Worm (Caenorhabditis elegans) whole organism, mixed stage, embryonic: Measurements from ENCODE around the gene T04H1.5.

Experiments used
- M03D4.4 ChIP-seq: sonication (generic microtip); optimal IDR thresholded peaks from 2 replicates; lab custom pipeline; 2017; ENCODE audit warnings: mild to moderate bottlenecking, missing genetic modification characterization, missing compliant biosample characterization
- bed-3 ChIP-seq: fragments of 200-800 bp; sonication (Bioruptor generic); optimal IDR thresholded peaks from 3 replicates; lab custom pipeline; 2018; ENCODE audit warnings: mild to moderate bottlenecking, missing genetic modification characterization, moderate library complexity, missing compliant biosample characterization
- blmp-1 ChIP-seq: fragments of 150-350 bp; optimal IDR thresholded peaks from 2 replicates; lab custom pipeline; 2014; ENCODE audit warnings: missing biosample characterization, missing genetic modification characterization
- ceh-39 ChIP-seq: fragments of 150-350 bp; optimal IDR thresholded peaks from 2 replicates; lab custom pipeline; 2014; ENCODE audit warnings: missing biosample characterization, missing genetic modification characterization
- ceh-43 ChIP-seq: fragments of 200-800 bp; sonication (Bioruptor generic); optimal IDR thresholded peaks from 2 replicates; lab custom pipeline; 2018; ENCODE audit warnings: mild to moderate bottlenecking, missing genetic modification characterization, moderate library complexity, missing compliant biosample characterization
- ceh-83 ChIP-seq: fragments of 200-800 bp; sonication (Bioruptor generic); optimal IDR thresholded peaks from 2 replicates; lab custom pipeline; 2018; ENCODE audit warnings: mild to moderate bottlenecking, missing genetic modification characterization, missing compliant biosample characterization
- ces-1 ChIP-seq: fragments of 150-350 bp; optimal IDR thresholded peaks from 2 replicates; lab custom pipeline; 2014; ENCODE audit warnings: missing biosample characterization, missing genetic modification reagents, missing genetic modification characterization
- cnd-1 ChIP-seq: fragments of 200-800 bp; sonication (Bioruptor generic); optimal IDR thresholded peaks from 2 replicates; lab custom pipeline; 2018; ENCODE audit warnings: mild to moderate bottlenecking, missing genetic modification characterization, missing compliant biosample characterization
- drap-1 ChIP-seq: fragments of 200-800 bp; sonication (Bioruptor generic); optimal IDR thresholded peaks from 3 replicates; lab custom pipeline; 2018; ENCODE audit warnings: mild to moderate bottlenecking, missing genetic modification characterization, missing compliant biosample characterization
- elt-1 ChIP-seq: sonication (generic microtip); optimal IDR thresholded peaks from 2 replicates; lab custom pipeline; 2017; ENCODE audit warnings: missing genetic modification characterization, mild to moderate bottlenecking, missing compliant biosample characterization, antibody characterized with exemption, moderate library complexity, borderline replicate concordance; ENCODE audit not compliant: insufficient read depth
- elt-3 ChIP-seq: fragments of 150-350 bp; optimal IDR thresholded peaks from 2 replicates; lab custom pipeline; 2014; ENCODE audit warnings: missing biosample characterization, missing genetic modification characterization
- flh-1 ChIP-seq: fragments of 200-800 bp; sonication (Bioruptor generic); optimal IDR thresholded peaks from 2 replicates; lab custom pipeline; 2018; ENCODE audit warnings: mild to moderate bottlenecking, missing genetic modification characterization, moderate library complexity, missing compliant biosample characterization
- hlh-1 ChIP-seq: fragments of 150-350 bp; optimal IDR thresholded peaks from 2 replicates; lab custom pipeline; 2014; ENCODE audit warnings: missing biosample characterization, missing genetic modification reagents, missing genetic modification characterization
- lin-13 ChIP-seq: fragments of 150-350 bp; optimal IDR thresholded peaks from 2 replicates; lab custom pipeline; 2014; ENCODE audit warnings: missing biosample characterization, missing genetic modification characterization
- lin-32 ChIP-seq: fragments of 200-800 bp; sonication (Bioruptor generic); optimal IDR thresholded peaks from 2 replicates; lab custom pipeline; 2018; ENCODE audit warnings: mild to moderate bottlenecking, missing genetic modification characterization, missing compliant biosample characterization
- lsy-2 ChIP-seq: fragments of 150-350 bp; optimal IDR thresholded peaks from 2 replicates; lab custom pipeline; 2014; ENCODE audit warnings: missing biosample characterization, missing genetic modification characterization
- mab-5 ChIP-seq: fragments of 150-350 bp; optimal IDR thresholded peaks from 2 replicates; lab custom pipeline; 2014; ENCODE audit warnings: missing biosample characterization, missing genetic modification characterization
- mep-1 ChIP-seq: fragments of 150-350 bp; optimal IDR thresholded peaks from 2 replicates; lab custom pipeline; 2017; ENCODE audit warnings: missing biosample characterization, missing genetic modification reagents, missing genetic modification characterization, inconsistent platforms
- mls-2 ChIP-seq: sonication (generic microtip); optimal IDR thresholded peaks from 2 replicates; lab custom pipeline; 2016; ENCODE audit warnings: mild to moderate bottlenecking, missing genetic modification characterization, moderate library complexity, missing compliant biosample characterization
- nhr-12 ChIP-seq: fragments of 150-350 bp; optimal IDR thresholded peaks from 2 replicates; lab custom pipeline; 2014; ENCODE audit warnings: missing biosample characterization, missing genetic modification characterization
- nhr-2 ChIP-seq: fragments of 150-350 bp; optimal IDR thresholded peaks from 2 replicates; lab custom pipeline; 2014; ENCODE audit warnings: missing biosample characterization, missing genetic modification characterization
- nhr-237 ChIP-seq: fragments of 150-350 bp; optimal IDR thresholded peaks from 2 replicates; lab custom pipeline; 2014; ENCODE audit warnings: missing biosample characterization, missing genetic modification characterization
- nhr-28 ChIP-seq: fragments of 150-350 bp; optimal IDR thresholded peaks from 2 replicates; lab custom pipeline; 2014; ENCODE audit warnings: missing biosample characterization, missing genetic modification characterization
- nhr-76 ChIP-seq: sonication (generic microtip); optimal IDR thresholded peaks from 2 replicates; lab custom pipeline; 2017; ENCODE audit warnings: missing biosample characterization, missing genetic modification characterization
- pha-4 ChIP-seq: fragments of 150-350 bp; optimal IDR thresholded peaks from 2 replicates; lab custom pipeline; 2018; ENCODE audit warnings: missing biosample characterization, missing genetic modification reagents, missing genetic modification characterization
- sem-2 ChIP-seq: fragments of 200-800 bp; sonication (Bioruptor generic); optimal IDR thresholded peaks from 2 replicates; lab custom pipeline; 2018; ENCODE audit warnings: mild to moderate bottlenecking, missing genetic modification characterization, missing compliant biosample characterization
- snpc-4 ChIP-seq: fragments of 150-350 bp; optimal IDR thresholded peaks from 2 replicates; lab custom pipeline; 2014; ENCODE audit warnings: missing biosample characterization, missing genetic modification characterization
- sptf-1 ChIP-seq: sonication (generic microtip); optimal IDR thresholded peaks from 2 replicates; lab custom pipeline; 2017; ENCODE audit warnings: mild to moderate bottlenecking, missing genetic modification characterization, moderate library complexity, missing compliant biosample characterization
- tbx-8 ChIP-seq: fragments of 200-800 bp; sonication (Bioruptor generic); optimal IDR thresholded peaks from 2 replicates; lab custom pipeline; 2018; ENCODE audit warnings: mild to moderate bottlenecking, missing genetic modification characterization, moderate library complexity, missing compliant biosample characterization
- unc-120 ChIP-seq: sonication (generic microtip); optimal IDR thresholded peaks from 2 replicates; lab custom pipeline; 2017; ENCODE audit warnings: missing genetic modification characterization, missing compliant biosample characterization; ENCODE audit not compliant: poor library complexity, severe bottlenecking
- unc-39 ChIP-seq: fragments of 150-350 bp; optimal IDR thresholded peaks from 2 replicates; lab custom pipeline; 2014; ENCODE audit warnings: missing biosample characterization, missing genetic modification characterization
- unc-62 ChIP-seq: fragments of 150-350 bp; optimal IDR thresholded peaks from 2 replicates; lab custom pipeline; 2014; ENCODE audit warnings: missing biosample characterization, missing genetic modification reagents, missing genetic modification characterization
- zip-8 ChIP-seq: fragments of 150-350 bp; optimal IDR thresholded peaks from 2 replicates; lab custom pipeline; 2014; ENCODE audit warnings: missing biosample characterization, missing genetic modification characterization
- ztf-11 ChIP-seq: fragments of 150-350 bp; optimal IDR thresholded peaks from 2 replicates; lab custom pipeline; 2014; ENCODE audit warnings: missing biosample characterization, missing genetic modification characterization

Gene T04H1.5

ce11 chrV:12299244-12299766 is 48.2 kb downstream of the T04H1.5 start:
- TF ChIP-seq flh-1 (GFP tag; lab: Kevin White, UChicago), result no peak
- TF ChIP-seq nhr-76 (tag; lab: Kevin White, UChicago), result no peak
- TF ChIP-seq blmp-1 (tag; lab: Kevin White, UChicago), result no peak
- no peak for TF ChIP-seq mab-5 (tag; lab: Kevin White, UChicago)
- no peak for TF ChIP-seq ztf-11 (tag; lab: Kevin White, UChicago)
- no peak for TF ChIP-seq mls-2 (tag; lab: Kevin White, UChicago)
- no peak for TF ChIP-seq zip-8 (tag; lab: Kevin White, UChicago)
- TF ChIP-seq nhr-237 (tag; lab: Kevin White, UChicago), result no peak
- TF ChIP-seq unc-39 (tag; lab: Kevin White, UChicago), result no peak
- no peak for TF ChIP-seq cnd-1 (tag; lab: Kevin White, UChicago)
- no peak for TF ChIP-seq nhr-2
- no peak for TF ChIP-seq nhr-28 (tag; lab: Kevin White, UChicago)
- no peak for TF ChIP-seq bed-3 (GFP tag; lab: Kevin White, UChicago)
- TF ChIP-seq snpc-4 (tag; lab: Kevin White, UChicago), result no peak
- no peak for TF ChIP-seq drap-1 (GFP tag; lab: Kevin White, UChicago)
- TF ChIP-seq ceh-43 (GFP tag; lab: Kevin White, UChicago), result no peak
- no peak for TF ChIP-seq tbx-8 (GFP tag; lab: Kevin White, UChicago)
- TF ChIP-seq unc-62 (GFP tag; lab: Kevin White, UChicago), result no peak
- TF ChIP-seq elt-1, result no peak
- no peak for TF ChIP-seq M03D4.4 (tag; lab: Kevin White, UChicago)

- TF ChIP-seq nhr-2 (no peak), unc-120 (tag; lab: Kevin White, UChicago) (no peak), cnd-1 (tag; lab: Kevin White, UChicago) (no peak), pha-4 (tag; lab: Kevin White, UChicago) (peak; percentile 72), nhr-237 (tag; lab: Kevin White, UChicago) (peak; percentile 25), unc-39 (tag; lab: Kevin White, UChicago) (no peak), bed-3 (GFP tag; lab: Kevin White, UChicago) (no peak), nhr-76 (tag; lab: Kevin White, UChicago) (no peak), unc-62 (GFP tag; lab: Kevin White, UChicago) (no peak), mep-1 (tag; lab: Kevin White, UChicago) (no peak), sptf-1 (tag; lab: Kevin White, UChicago) (no peak), mab-5 (tag; lab: Kevin White, UChicago) (no peak), elt-3 (tag; lab: Kevin White, UChicago) (peak; percentile 50), tbx-8 (GFP tag; lab: Kevin White, UChicago) (no peak), blmp-1 (tag; lab: Kevin White, UChicago) (peak; percentile 9), lsy-2 (tag; lab: Kevin White, UChicago) (peak; percentile 16), drap-1 (GFP tag; lab: Kevin White, UChicago) (no peak), elt-1 (peak; percentile 16), lin-13 (tag; lab: Kevin White, UChicago) (no peak), ztf-11 (tag; lab: Kevin White, UChicago) (no peak), zip-8 (tag; lab: Kevin White, UChicago) (no peak), nhr-28 (tag; lab: Kevin White, UChicago) (no peak), ces-1 (no peak), hlh-1 (tag; lab: Kevin White, UChicago) (no peak), ceh-43 (GFP tag; lab: Kevin White, UChicago) (no peak), nhr-12 (tag; lab: Kevin White, UChicago) (no peak), snpc-4 (tag; lab: Kevin White, UChicago) (no peak), ceh-83 (GFP tag; lab: Kevin White, UChicago) (no peak), M03D4.4 (tag; lab: Kevin White, UChicago) (no peak), mls-2 (tag; lab: Kevin White, UChicago) (no peak), flh-1 (GFP tag; lab: Kevin White, UChicago) (no peak), sem-2 (no peak), ceh-39 (peak; percentile 26)
Observed at ce11 chrV:12300166-12300565, 49.0 kb downstream of the T04H1.5 start.

- TF ChIP-seq lin-32 (no peak), ceh-43 (GFP tag; lab: Kevin White, UChicago) (no peak), ztf-11 (tag; lab: Kevin White, UChicago) (no peak), mls-2 (tag; lab: Kevin White, UChicago) (no peak), hlh-1 (tag; lab: Kevin White, UChicago) (no peak), sem-2 (no peak), drap-1 (GFP tag; lab: Kevin White, UChicago) (no peak), mep-1 (tag; lab: Kevin White, UChicago) (no peak), elt-3 (tag; lab: Kevin White, UChicago) (no peak)
Observed at ce11 chrV:12300780-12301460, 49.8 kb downstream of the T04H1.5 start.
